Worm (Caenorhabditis elegans) whole organism, early embryonic: ENCODE data around the gene ccch-3.

Source experiments
- ama-1 ChIP-seq: fragments of 150-350 bp; optimal IDR thresholded peaks from 2 replicates; lab custom pipeline; 2014
- ceh-13 ChIP-seq: fragments of 200-800 bp; sonication (Bioruptor generic); optimal IDR thresholded peaks from 2 replicates; lab custom pipeline; 2018; ENCODE audit warnings: mild to moderate bottlenecking, missing genetic modification characterization, missing compliant biosample characterization
- pes-1 ChIP-seq: fragments of 200-800 bp; sonication (Bioruptor generic); IDR thresholded peaks from 2 replicates; pipeline ENCODE4 v1.3.6; 2022; ENCODE audit warnings: missing genetic modification reagents, missing genetic modification characterization, missing compliant biosample characterization
- tbx-11 ChIP-seq: fragments of 200-800 bp; sonication (Bioruptor generic); IDR thresholded peaks from 2 replicates; pipeline ENCODE4 v1.3.6; 2022; ENCODE audit warnings: missing genetic modification characterization, missing compliant biosample characterization
- tbx-37 ChIP-seq: fragments of 200-800 bp; sonication (Bioruptor generic); conservative IDR thresholded peaks from 2 replicates; pipeline ENCODE4 v1.3.6; 2022; ENCODE audit warnings: missing genetic modification reagents, missing genetic modification characterization, missing compliant biosample characterization

- no peak for TF ChIP-seq ceh-13 (GFP tag; lab: Kevin White, UChicago)
- TF ChIP-seq tbx-37 (GFP tag; lab: Robert Waterston, UW), result no peak
- TF ChIP-seq ama-1, result no peak
- no peak for TF ChIP-seq tbx-11 (GFP tag; lab: Robert Waterston, UW)
- TF ChIP-seq pes-1 (GFP tag; lab: Robert Waterston, UW), result no peak
Measured at ce11 chrV:12679292-12679691, 19.8 kb upstream of the ccch-3 start.
